Fruit fly (Drosophila melanogaster) whole organism, prepupa: ENCODE data around the gene crm.

Experiments
- Blimp-1 ChIP-seq: fragments of 200-800 bp; sonication (Bioruptor generic); optimal IDR thresholded peaks from 3 replicates; lab custom pipeline; 2017; ENCODE audit warnings: missing biosample characterization, missing genetic modification characterization, mild to moderate bottlenecking, moderate library complexity, missing genetic modification reagents
- CG1621 ChIP-seq: fragments of 200-800 bp; sonication (Bioruptor generic); optimal IDR thresholded peaks from 3 replicates; lab custom pipeline; 2018; ENCODE audit warnings: missing biosample characterization, mild to moderate bottlenecking, missing genetic modification characterization
- CG31627 ChIP-seq: fragments of 200-800 bp; sonication (Bioruptor generic); optimal IDR thresholded peaks from 3 replicates; lab custom pipeline; 2016; ENCODE audit warnings: missing biosample characterization, missing genetic modification characterization
- CG34406 ChIP-seq: fragments of 200-800 bp; sonication (Bioruptor generic); optimal IDR thresholded peaks from 3 replicates; lab custom pipeline; 2016; ENCODE audit warnings: missing biosample characterization, missing genetic modification characterization
- CG8632 ChIP-seq: fragments of 200-800 bp; sonication (Bioruptor generic); optimal IDR thresholded peaks from 3 replicates; lab custom pipeline; 2016; ENCODE audit warnings: missing biosample characterization, missing genetic modification characterization
- CG9139 ChIP-seq: fragments of 200-800 bp; sonication (Bioruptor generic); optimal IDR thresholded peaks from 3 replicates; lab custom pipeline; 2017; ENCODE audit warnings: missing biosample characterization, mild to moderate bottlenecking, missing genetic modification characterization
- Eip75B ChIP-seq: fragments of 200-800 bp; sonication (Bioruptor generic); optimal IDR thresholded peaks from 3 replicates; lab custom pipeline; 2016; ENCODE audit warnings: missing biosample characterization, missing genetic modification characterization
- Hr39 ChIP-seq: fragments of 200-800 bp; sonication (Bioruptor generic); optimal IDR thresholded peaks from 2 replicates; lab custom pipeline; 2016; ENCODE audit warnings: missing biosample characterization, missing genetic modification characterization
- eg ChIP-seq: fragments of 200-800 bp; sonication (Bioruptor generic); IDR thresholded peaks from 3 replicates; pipeline ENCODE4 v1.3.6; 2022; ENCODE audit warnings: missing biosample characterization, missing genetic modification characterization
- spab ChIP-seq: fragments of 200-800 bp; sonication (Bioruptor generic); optimal IDR thresholded peaks from 2 replicates; lab custom pipeline; 2017; ENCODE audit warnings: missing biosample characterization, mild to moderate bottlenecking, missing genetic modification characterization, missing genetic modification reagents
- svp ChIP-seq: fragments of 200-800 bp; sonication (Bioruptor generic); peaks from one replicate; lab custom pipeline; 2016; ENCODE audit warnings: missing biosample characterization, missing genetic modification characterization

DNA sequence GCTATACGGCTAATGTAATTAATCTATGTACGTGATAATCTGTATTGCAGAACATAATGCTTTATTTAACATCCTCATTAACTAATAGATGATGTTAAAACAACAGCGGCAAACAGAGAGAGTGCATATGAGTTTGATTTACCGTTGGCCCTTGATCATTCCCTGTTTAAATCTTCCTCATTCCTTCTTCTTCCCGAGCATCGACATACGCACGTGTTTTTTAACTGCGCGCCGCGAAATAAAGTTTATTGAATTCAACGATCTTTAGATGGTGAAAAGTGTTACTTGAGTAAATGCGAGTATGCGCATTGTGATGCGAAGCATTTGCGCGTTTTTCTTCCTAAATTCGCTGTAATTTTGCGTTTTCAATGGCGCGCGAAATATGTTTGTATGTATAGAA lies 1.5 kb upstream of the crm start, which contains the start of gene kirre:
- TF ChIP-seq Eip75B (GFP tag; lab: Kevin White, UChicago) (no peak), spab (GFP tag; lab: Kevin White, UChicago) (no peak), CG34406 (GFP tag; lab: Kevin White, UChicago) (no peak), eg (no peak), CG8632 (no peak), CG31627 (GFP tag; lab: Kevin White, UChicago) (no peak), CG1621 (tag; lab: Kevin White, UChicago) (no peak), CG9139 (GFP tag; lab: Kevin White, UChicago) (no peak), svp (no peak), Hr39 (GFP tag; lab: Kevin White, UChicago) (no peak), Blimp-1 (no peak)
